Worm (Caenorhabditis elegans) whole organism, young adult: ENCODE data around the gene srd-16.

Experiments
- C06A6.2 ChIP-seq: fragments of 200-800 bp; sonication (Bioruptor generic); conservative IDR thresholded peaks from 2 replicates; pipeline ENCODE4 v1.3.6; 2022; ENCODE audit warnings: missing genetic modification characterization, missing compliant biosample characterization
- F52B5.7 ChIP-seq: sonication (generic microtip); optimal IDR thresholded peaks from 2 replicates; lab custom pipeline; 2016; ENCODE audit warnings: mild to moderate bottlenecking, missing genetic modification characterization, missing compliant biosample characterization
- Y56A3A.18 ChIP-seq: fragments of 200-800 bp; sonication (Bioruptor generic); IDR thresholded peaks from 2 replicates; pipeline ENCODE4 v1.3.6; 2022; ENCODE audit warnings: missing genetic modification reagents, missing genetic modification characterization, missing compliant biosample characterization
- ZK185.1 ChIP-seq: sonication (generic microtip); optimal IDR thresholded peaks from 2 replicates; lab custom pipeline; 2016; ENCODE audit warnings: mild to moderate bottlenecking, missing genetic modification characterization, missing compliant biosample characterization; ENCODE audit not compliant: poor library complexity, severe bottlenecking
- ama-1 ChIP-seq, 3 experiments: fragments of 150-350 bp in 1 of 3; sonication (generic microtip) in 2 of 3; optimal IDR thresholded peaks; 2 replicates each; lab custom pipeline; 2014 to 2018; ENCODE audit warnings: missing biosample characterization in 2 of 3, missing genetic modification characterization in 2 of 3, missing genetic modification reagents in 2 of 3
- die-1 ChIP-seq: sonication (generic microtip); optimal IDR thresholded peaks from 2 replicates; lab custom pipeline; 2016; ENCODE audit warnings: missing genotype, mild to moderate bottlenecking, missing genetic modification characterization, missing compliant biosample characterization
- him-1 ChIP-seq: sonication (generic microtip); optimal IDR thresholded peaks from 2 replicates; lab custom pipeline; 2016; ENCODE audit warnings: missing genotype, missing genetic modification reagents, missing genetic modification characterization, missing compliant biosample characterization
- nfya-1 ChIP-seq: sonication (generic microtip); optimal IDR thresholded peaks from 2 replicates; lab custom pipeline; 2017; ENCODE audit warnings: antibody characterized with exemption, missing compliant biosample characterization, missing genetic modification characterization, borderline replicate concordance; ENCODE audit not compliant: insufficient read depth
- pha-4 ChIP-seq: fragments of 150-350 bp; sonication (generic microtip); optimal IDR thresholded peaks from 2 replicates; lab custom pipeline; 2014; ENCODE audit warnings: missing biosample characterization, missing genetic modification reagents, missing genetic modification characterization
- unc-130 ChIP-seq: sonication (generic microtip); optimal IDR thresholded peaks from 2 replicates; lab custom pipeline; 2016; ENCODE audit warnings: missing genetic modification reagents, missing genetic modification characterization, missing compliant biosample characterization
- unc-62 ChIP-seq: fragments of 150-350 bp; optimal IDR thresholded peaks from 2 replicates; lab custom pipeline; 2014; ENCODE audit warnings: missing biosample characterization, missing genetic modification reagents, missing genetic modification characterization
- zim-3 ChIP-seq: sonication (generic microtip); optimal IDR thresholded peaks from 2 replicates; lab custom pipeline; 2017; ENCODE audit warnings: mild to moderate bottlenecking, missing genetic modification characterization, moderate library complexity, missing compliant biosample characterization

ce11 chrV:5922236-5922635 lies 22.4 kb upstream of the srd-16 start, which contains the start of gene srsx-18:
- TF ChIP-seq die-1 (tag; lab: Kevin White, UChicago) (no peak), C06A6.2 (GFP tag; lab: Robert Waterston, UW) (no peak), F52B5.7 (no peak), unc-62 (GFP tag; lab: Kevin White, UChicago) (no peak), him-1 (tag; lab: Kevin White, UChicago) (no peak), ama-1 (optimal IDR thresholded peaks at IDR 0.05; lab: Kevin White, UChicago) (no peak), ama-1 (GFP tag; optimal IDR thresholded peaks at IDR 0.05; lab: Kevin White, UChicago) (no peak), ZK185.1 (no peak), nfya-1 (tag; lab: Kevin White, UChicago) (no peak), zim-3 (tag; lab: Kevin White, UChicago) (no peak), Y56A3A.18 (GFP tag; lab: Robert Waterston, UW) (no peak), unc-130 (no peak), pha-4 (no peak)
